Worm (Caenorhabditis elegans) whole organism, L2 larva: Measurements from ENCODE around the gene clec-56.
A peak's percentile ranks its signal among the peaks of the same experiment; 100 is the strongest.

ENCODE experiments used
- F13H6.1 ChIP-seq: sonication (generic microtip); optimal IDR thresholded peaks from 2 replicates; lab custom pipeline; 2016; ENCODE audit warnings: missing genetic modification characterization, missing compliant biosample characterization
- blmp-1 ChIP-seq: sonication (generic microtip); optimal IDR thresholded peaks from 2 replicates; lab custom pipeline; 2017; ENCODE audit warnings: missing genetic modification characterization, mild to moderate bottlenecking, missing compliant biosample characterization, antibody characterized with exemption, moderate library complexity; ENCODE audit not compliant: insufficient read depth
- ceh-82 ChIP-seq: fragments of 150-350 bp; optimal IDR thresholded peaks from 2 replicates; lab custom pipeline; 2014; ENCODE audit warnings: missing biosample characterization, missing genetic modification characterization
- elt-3 ChIP-seq: sonication (generic microtip); optimal IDR thresholded peaks from 2 replicates; lab custom pipeline; 2017; ENCODE audit warnings: missing biosample characterization, missing genetic modification characterization
- lin-11 ChIP-seq: fragments of 150-350 bp; sonication (generic microtip); optimal IDR thresholded peaks from 2 replicates; lab custom pipeline; 2014; ENCODE audit warnings: missing biosample characterization, missing genetic modification characterization, inconsistent platforms, mixed read lengths
- mdl-1 ChIP-seq, 2 experiments: fragments of 150-350 bp in 1 of 2; sonication (generic microtip) in 1 of 2; optimal IDR thresholded peaks; 2 replicates each; lab custom pipeline; 2017; ENCODE audit warnings: missing biosample characterization in 2 of 2, missing genetic modification characterization in 2 of 2
- skn-1 ChIP-seq: sonication (generic microtip); optimal IDR thresholded peaks from 2 replicates; lab custom pipeline; 2017; ENCODE audit warnings: missing biosample characterization, missing genetic modification characterization
- unc-39 ChIP-seq: fragments of 150-350 bp; optimal IDR thresholded peaks from 2 replicates; lab custom pipeline; 2014; ENCODE audit warnings: missing biosample characterization, missing genetic modification characterization

DNA sequence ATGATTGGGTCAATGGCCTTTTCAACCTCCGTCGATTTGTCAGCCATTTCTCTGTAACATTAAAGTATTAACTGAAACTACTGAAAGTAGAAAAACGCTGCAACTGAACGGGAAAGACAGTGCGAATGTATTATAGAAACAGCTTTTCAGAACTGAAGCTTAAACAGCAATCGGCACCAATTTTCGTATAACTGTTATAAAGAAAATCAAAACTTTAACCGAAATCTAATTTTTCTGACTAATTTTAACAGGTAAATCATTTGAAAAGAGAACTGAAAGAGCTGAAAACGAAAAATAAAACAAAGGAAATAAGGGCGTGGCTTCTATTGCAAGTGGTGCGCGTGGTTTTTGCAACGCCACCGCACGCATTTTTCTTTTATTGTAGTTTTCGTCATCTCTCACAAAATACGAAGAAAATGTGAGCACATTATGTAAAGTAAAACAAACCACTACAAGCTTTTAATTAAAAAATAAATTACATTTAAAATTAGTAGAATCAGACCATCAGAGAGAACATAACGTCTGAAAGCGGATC is 49.2 kb upstream of the clec-56 start, which contains the start of gene rrsr-1:
- TF ChIP-seq mdl-1 (tag; optimal IDR thresholded peaks at IDR 0.05; lab: Kevin White, UChicago) (no peak), lin-11 (tag; lab: Kevin White, UChicago) (peak; percentile 38), elt-3 (no peak), blmp-1 (tag; lab: Kevin White, UChicago) (no peak), unc-39 (tag; lab: Kevin White, UChicago) (no peak), F13H6.1 (tag; lab: Kevin White, UChicago) (peak; percentile 38), ceh-82 (no peak), skn-1 (peak; percentile 62)
